Fruit fly (Drosophila melanogaster) whole organism: ENCODE measurements around the gene CG43815.

Experiments
- CG8478 ChIP-seq: fragments of >200 bp; optimal IDR thresholded peaks from 2 replicates; lab custom pipeline; 2018; ENCODE audit warnings: inconsistent platforms
- Dll ChIP-seq: fragments of >200 bp; optimal IDR thresholded peaks from 2 replicates; lab custom pipeline; 2017
- EcR ChIP-seq, 2 experiments: fragments of >200 bp; optimal IDR thresholded peaks; 2 replicates each; lab custom pipeline; 2017; ENCODE audit warnings: missing biosample characterization in 2 of 2, missing genetic modification characterization in 2 of 2, missing genetic modification reagents in 2 of 2
- pan ChIP-seq: fragments of >200 bp; optimal IDR thresholded peaks from 2 replicates; lab custom pipeline; 2017
- psq ChIP-seq: fragments of >200 bp; optimal IDR thresholded peaks from 2 replicates; lab custom pipeline; 2017
- usp ChIP-seq: fragments of >200 bp; optimal IDR thresholded peaks from 2 replicates; lab custom pipeline; 2017; ENCODE audit warnings: missing biosample characterization, missing genetic modification characterization, mixed read lengths

CG43815 gene

DNA sequence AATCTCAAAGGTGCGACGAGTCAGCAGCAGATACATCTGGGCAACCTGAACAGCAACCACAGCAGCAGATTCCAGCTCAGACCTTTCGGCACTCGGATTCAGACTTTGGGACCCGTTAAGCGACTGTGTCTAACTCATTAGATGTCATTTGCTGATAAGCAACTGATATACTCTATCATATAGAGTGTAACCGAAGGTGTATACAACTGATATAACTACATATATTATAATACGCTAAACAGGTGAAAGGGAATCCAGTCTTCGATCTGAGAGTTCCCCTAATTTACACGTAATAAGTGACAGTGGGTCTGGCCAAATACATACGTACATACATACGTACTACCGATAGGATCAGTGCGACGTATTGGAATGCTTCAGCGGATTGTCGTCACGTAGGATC, 25.4 kb upstream of the CG43815 start:
- TF ChIP-seq EcR (GFP tag; optimal IDR thresholded peaks at IDR 0.05; lab: Kevin White, UChicago) (no peak), usp (GFP tag; lab: Kevin White, UChicago) (no peak), psq (no peak), pan (no peak), CG8478 (no peak), Dll (lab: Kevin White, UChicago) (no peak)

DNA sequence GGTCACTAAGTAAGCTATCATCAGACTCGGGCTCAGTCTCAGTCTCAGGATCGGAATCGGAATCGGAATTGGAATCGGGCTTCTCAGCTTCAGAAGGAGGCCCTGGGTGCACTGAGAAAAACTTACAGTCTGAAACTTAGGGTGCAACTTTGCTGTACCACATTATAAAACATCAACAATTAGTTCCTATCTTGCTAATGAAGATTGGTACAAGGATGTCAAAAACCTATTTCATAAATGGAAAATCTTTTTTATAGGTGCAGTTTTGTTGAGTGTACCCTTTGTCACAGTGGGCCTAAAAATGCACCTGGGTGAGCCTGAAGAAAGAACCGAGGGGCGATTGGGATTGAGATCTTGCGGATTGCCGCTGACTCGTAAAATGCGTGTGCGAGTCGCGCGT, 23.2 kb upstream of the CG43815 start:
- TF ChIP-seq pan (no peak), EcR (GFP tag; optimal IDR thresholded peaks at IDR 0.05; lab: Kevin White, UChicago) (no peak), psq (no peak), usp (GFP tag; lab: Kevin White, UChicago) (no peak), CG8478 (no peak), Dll (lab: Kevin White, UChicago) (no peak)

DNA sequence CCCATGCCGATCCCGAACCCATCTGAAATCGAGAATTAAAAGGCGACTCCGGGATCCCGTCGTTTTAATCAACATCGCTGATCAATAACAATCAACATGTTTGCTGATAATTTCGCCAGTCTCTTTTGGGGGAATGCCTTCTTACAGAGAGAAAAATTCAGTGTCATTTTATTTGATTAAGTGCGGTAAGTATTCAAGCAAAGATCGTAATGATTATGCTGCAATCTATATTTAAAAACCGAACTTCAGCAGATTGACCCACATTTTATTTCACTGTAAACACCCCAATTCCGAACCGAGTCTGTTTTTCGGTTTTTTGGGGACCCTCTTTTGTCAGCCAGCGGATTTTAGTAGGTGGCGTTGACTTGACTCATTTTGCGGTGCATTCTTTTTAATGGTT, 22.1 kb upstream of the CG43815 start:
- TF ChIP-seq Dll (lab: Kevin White, UChicago) (no peak), usp (GFP tag; lab: Kevin White, UChicago) (no peak), pan (no peak), CG8478 (no peak), psq (no peak), EcR (GFP tag; optimal IDR thresholded peaks at IDR 0.05; lab: Kevin White, UChicago) (no peak)

DNA sequence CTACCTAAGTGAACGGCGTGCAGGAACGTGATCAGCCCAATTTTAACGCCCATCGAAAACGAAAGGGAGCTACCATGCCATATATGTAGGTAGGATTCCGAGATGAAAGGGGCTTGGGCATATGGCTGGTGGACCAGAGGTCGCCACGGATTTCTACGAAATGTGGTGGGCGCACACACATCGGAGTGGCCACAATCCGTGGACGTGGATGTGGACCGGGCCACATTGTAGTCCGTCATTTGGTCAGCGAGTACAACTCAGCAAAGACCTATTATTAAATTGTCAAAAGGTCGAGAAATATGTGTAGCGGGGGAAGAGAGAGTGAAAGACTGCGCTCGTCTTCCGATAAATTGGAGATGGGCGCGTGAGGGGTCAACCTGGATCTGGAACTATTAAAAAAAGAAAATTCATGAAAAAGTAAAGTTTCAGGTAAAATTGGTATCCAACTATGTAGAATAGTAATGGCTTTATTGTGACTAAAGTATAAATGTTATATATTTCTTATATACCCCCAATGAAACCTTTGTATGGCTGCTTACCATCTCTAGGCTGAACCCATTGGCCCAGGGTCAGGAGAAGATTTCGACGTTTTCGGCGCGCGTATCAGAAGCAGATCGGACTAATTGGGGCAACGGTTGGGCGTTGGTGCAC, 20.5 kb upstream of the CG43815 start:
- TF ChIP-seq EcR (GFP tag; optimal IDR thresholded peaks at IDR 0.05; lab: Kevin White, UChicago) (no peak), CG8478 (no peak), pan (no peak), Dll (lab: Kevin White, UChicago) (no peak), psq (no peak), usp (GFP tag; lab: Kevin White, UChicago) (no peak)

DNA sequence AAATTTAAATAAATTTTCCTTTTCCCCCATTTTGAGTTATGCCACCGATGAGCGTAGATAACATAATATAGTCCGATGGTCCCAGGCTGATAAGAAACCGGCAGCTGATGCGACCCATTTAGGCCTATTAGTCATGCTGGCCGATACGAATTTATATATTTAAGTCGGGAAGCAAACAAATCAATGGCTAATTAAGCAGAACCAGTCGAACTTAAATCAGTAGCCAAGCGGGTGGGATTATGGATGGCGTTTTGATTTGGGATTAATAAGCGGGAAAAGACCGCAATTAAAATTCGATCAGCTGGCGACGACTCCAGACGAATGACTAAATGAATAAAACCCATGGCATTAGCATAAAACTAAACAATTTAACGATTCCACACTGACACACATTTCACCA, 19.1 kb upstream of the CG43815 start:
- no peak for TF ChIP-seq pan
- no peak for TF ChIP-seq EcR (GFP tag; optimal IDR thresholded peaks at IDR 0.05; lab: Kevin White, UChicago)
- no peak for TF ChIP-seq CG8478

DNA sequence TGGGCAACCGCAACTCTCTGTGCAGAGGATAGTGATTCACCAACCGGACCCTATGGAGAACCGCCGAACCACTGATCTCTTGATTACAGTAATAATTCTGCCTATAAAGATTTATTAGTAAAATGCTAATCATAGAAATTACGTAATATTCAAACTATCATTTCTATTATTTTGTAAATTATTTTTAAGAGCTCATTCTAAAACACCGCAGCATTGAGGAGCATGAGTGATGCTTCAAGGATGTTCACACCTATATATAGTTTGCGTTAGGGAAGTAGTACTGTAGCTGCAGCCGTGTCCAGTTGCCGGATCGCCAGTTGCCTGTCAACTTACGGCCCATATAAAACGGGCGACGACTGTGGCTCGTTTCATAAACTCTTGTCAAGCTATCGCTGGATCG, 18.5 kb upstream of the CG43815 start:
- no peak for TF ChIP-seq Dll (lab: Kevin White, UChicago)
- no peak for TF ChIP-seq usp (GFP tag; lab: Kevin White, UChicago)
- TF ChIP-seq pan, result no peak
- no peak for TF ChIP-seq psq
- no peak for TF ChIP-seq CG8478
- TF ChIP-seq EcR (GFP tag; optimal IDR thresholded peaks at IDR 0.05; lab: Kevin White, UChicago), result no peak

DNA sequence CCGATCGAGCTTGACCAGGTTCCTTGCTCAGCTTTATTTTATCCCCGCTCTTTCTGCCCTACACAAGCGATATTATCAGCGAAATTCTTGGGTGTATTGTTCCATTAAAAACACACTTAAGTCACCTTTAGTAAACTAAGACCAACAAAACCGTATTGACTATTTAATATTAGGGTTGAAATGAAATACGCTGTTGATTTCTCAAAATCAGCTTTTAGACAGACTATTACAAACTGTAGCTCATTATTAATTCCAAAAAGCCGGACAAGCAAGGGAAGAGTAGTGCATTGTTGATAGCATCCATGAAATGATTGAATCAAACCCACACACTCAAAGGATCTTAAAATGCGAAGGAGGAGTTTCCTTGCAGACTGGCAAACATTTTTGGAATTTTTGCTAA, 17.7 kb upstream of the CG43815 start:
- no peak for TF ChIP-seq CG8478
- TF ChIP-seq Dll (lab: Kevin White, UChicago), result no peak
- no peak for TF ChIP-seq EcR (GFP tag; optimal IDR thresholded peaks at IDR 0.05; lab: Kevin White, UChicago)
- TF ChIP-seq psq, result no peak
- TF ChIP-seq usp (GFP tag; lab: Kevin White, UChicago), result no peak
- no peak for TF ChIP-seq pan

DNA sequence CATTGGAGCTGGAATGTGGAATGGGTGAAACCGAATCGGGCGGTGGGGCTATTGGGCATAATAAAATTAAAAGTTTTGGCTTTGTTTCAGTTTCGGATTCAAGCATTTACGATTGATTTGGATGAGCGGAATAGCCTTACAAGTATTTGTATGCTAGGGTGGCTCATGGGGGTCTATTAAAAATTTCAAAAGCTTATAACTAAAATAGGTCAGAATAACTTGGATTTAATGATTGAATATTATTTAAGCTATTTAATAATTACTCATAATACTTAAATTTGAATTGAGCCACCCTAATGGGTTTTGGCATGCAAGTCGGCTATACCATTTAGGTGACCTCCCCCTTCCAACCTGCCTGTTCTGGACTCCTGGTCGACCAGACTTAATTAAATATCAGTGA, 16.4 kb upstream of the CG43815 start:
- no peak for TF ChIP-seq CG8478
- TF ChIP-seq Dll (lab: Kevin White, UChicago), result no peak
- TF ChIP-seq pan, result no peak
- TF ChIP-seq psq, result no peak
- TF ChIP-seq EcR (GFP tag; optimal IDR thresholded peaks at IDR 0.05; lab: Kevin White, UChicago), result no peak
- TF ChIP-seq usp (GFP tag; lab: Kevin White, UChicago), result no peak

DNA sequence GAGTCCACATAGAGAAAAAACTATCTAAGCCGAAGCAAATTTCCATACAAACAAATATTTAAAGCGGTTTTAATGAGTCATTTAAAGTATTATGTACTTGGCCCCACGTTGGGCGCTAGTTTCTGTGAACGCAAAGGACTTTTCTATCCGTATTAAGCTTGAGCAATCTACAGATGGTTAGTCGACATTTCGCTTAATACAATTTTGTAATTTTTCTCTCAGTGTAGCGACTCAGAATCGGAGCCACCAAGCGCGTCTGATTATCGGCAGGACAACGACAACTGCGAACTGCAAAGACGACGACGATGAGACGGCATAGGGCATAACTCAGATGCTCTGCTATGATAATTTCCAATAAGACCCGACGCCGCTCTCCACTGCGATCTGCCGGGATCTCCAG, 13.6 kb upstream of the CG43815 start:
- TF ChIP-seq EcR (GFP tag; optimal IDR thresholded peaks at IDR 0.05; lab: Kevin White, UChicago) (no peak), usp (GFP tag; lab: Kevin White, UChicago) (no peak), pan (no peak), psq (no peak), Dll (lab: Kevin White, UChicago) (no peak), CG8478 (no peak)

DNA sequence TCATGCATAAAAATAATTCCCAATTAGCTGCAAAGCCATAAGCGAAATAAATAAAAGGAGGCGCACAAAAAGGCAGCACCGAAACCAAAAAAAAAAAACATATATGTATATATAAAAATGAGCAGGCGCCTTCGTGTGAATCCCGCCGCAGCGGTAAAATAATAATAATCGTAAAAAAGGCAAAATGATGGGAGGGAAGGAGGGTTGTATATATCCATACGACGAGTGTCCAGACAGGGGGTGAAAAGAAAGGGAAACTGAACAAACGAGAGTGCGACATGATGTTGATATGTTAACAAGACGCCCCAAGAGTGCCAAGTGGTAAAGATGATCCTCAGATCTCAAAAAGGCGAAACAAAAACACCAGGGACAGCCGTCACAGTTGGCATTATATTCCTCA, 11.5 kb upstream of the CG43815 start:
- no peak for TF ChIP-seq EcR (GFP tag; optimal IDR thresholded peaks at IDR 0.05; lab: Kevin White, UChicago)
- no peak for TF ChIP-seq psq
- no peak for TF ChIP-seq usp (GFP tag; lab: Kevin White, UChicago)
- TF ChIP-seq Dll (lab: Kevin White, UChicago), result no peak
- no peak for TF ChIP-seq pan
- no peak for TF ChIP-seq CG8478

DNA sequence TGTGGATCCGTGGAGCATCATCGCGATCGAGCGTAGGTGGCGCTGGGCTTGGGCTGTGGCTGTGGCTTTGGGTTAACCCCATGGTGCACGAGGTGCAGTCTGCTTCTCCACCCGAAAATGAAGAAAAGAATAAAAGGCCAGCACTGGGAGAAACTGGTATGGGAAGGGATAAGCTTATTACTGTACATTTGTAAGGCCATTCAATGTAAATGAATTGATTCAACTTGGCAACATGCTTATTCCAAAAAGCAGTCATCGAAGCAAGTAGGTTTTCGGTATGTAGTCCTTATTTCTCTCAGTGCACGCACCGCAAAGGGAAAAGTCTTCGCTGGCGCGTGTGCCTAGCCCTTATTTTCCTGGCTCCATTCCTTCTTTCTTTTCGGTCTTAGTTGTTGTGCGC, 9.5 kb upstream of the CG43815 start:
- TF ChIP-seq CG8478, result no peak
- no peak for TF ChIP-seq usp (GFP tag; lab: Kevin White, UChicago)
- TF ChIP-seq EcR (GFP tag; optimal IDR thresholded peaks at IDR 0.05; lab: Kevin White, UChicago), result no peak
- no peak for TF ChIP-seq psq
- TF ChIP-seq pan, result no peak
- TF ChIP-seq Dll (lab: Kevin White, UChicago), result no peak

DNA sequence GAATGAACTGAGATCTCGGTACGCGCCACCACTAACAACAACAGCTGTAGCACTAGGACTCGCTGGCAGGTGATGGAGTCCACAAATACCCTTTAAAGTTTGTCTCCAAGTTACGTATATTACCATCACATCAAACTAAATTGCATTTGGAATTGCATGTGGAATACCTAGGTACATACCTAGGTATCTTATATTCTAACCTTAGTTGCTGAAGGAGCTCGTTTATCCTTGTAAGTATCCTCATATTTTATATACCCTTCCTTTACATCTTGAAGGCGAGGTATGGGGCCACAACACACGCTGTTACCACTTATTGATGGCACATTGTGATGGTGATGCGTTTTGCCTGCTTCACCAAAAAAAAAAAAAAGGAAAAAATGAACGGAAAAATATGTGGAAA, 8.6 kb upstream of the CG43815 start:
- no peak for TF ChIP-seq Dll (lab: Kevin White, UChicago)

DNA sequence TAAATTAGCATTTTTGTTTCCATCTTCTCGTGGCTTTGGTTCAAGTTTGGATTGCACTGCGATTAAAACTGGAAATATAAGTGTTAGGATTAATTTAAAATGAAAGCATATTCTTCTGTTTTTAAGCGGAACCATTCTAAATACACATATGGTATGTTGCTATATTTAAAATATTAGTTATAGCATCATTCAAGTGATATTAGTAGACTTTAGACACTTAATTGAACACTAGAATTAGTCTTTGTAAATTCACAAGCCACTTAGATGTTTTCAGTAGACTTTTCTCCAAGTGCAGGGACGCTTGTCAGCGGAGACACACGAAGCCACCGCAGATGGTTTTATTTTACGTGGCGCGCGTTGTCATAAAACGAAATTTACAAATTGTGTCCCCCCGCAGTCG, 6.1 kb upstream of the CG43815 start:
- TF ChIP-seq pan, result no peak

DNA sequence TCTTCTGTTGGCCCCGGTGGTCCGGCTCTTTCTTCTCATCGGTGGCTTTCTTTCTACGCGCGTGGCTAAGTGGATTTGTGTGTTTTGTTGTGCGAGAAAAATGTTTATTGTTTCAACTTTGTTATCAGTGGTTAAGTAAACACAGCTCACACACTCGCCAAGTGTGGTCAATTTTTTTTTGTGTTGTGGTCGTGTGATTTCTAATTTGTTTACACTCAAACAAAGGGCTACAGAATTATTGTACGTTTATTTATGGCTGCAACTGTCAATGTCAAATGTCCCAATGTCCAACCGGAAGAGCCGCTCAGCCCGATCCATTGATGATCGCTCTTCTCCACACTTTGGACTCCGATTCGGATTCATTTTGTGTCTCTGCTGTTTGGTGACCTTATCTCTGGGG, 5.4 kb upstream of the CG43815 start:
- TF ChIP-seq psq (no peak), CG8478 (no peak), EcR (GFP tag; optimal IDR thresholded peaks at IDR 0.05; lab: Kevin White, UChicago) (no peak), pan (no peak), Dll (lab: Kevin White, UChicago) (no peak), usp (GFP tag; lab: Kevin White, UChicago) (no peak)
